Worm (Caenorhabditis elegans) whole organism, midembryonic: ENCODE measurements around the gene rgef-1.

Experiments used
- T22C8.4 ChIP-seq: fragments of 200-800 bp; sonication (Bioruptor generic); IDR thresholded peaks from 2 replicates; pipeline ENCODE4 v1.3.6; 2022; ENCODE audit warnings: missing genetic modification characterization, missing compliant biosample characterization
- cog-1 ChIP-seq: sonication (generic microtip); optimal IDR thresholded peaks from 2 replicates; lab custom pipeline; 2016; ENCODE audit warnings: missing genetic modification characterization, missing compliant biosample characterization
- flt-1 ChIP-seq: fragments of 200-800 bp; sonication (Bioruptor generic); IDR thresholded peaks from 2 replicates; pipeline ENCODE4 v1.3.6; 2022; ENCODE audit warnings: missing genetic modification characterization, missing compliant biosample characterization
- klf-2 ChIP-seq: fragments of 200-800 bp; sonication (Bioruptor generic); conservative IDR thresholded peaks from 2 replicates; pipeline ENCODE4 v1.3.6; 2022; ENCODE audit warnings: missing genetic modification reagents, missing genetic modification characterization, missing compliant biosample characterization
- med-1 ChIP-seq: sonication (generic microtip); optimal IDR thresholded peaks from 2 replicates; lab custom pipeline; 2017; ENCODE audit warnings: missing genetic modification characterization, mild to moderate bottlenecking, missing compliant biosample characterization, antibody characterized with exemption, missing genetic modification reagents; ENCODE audit not compliant: insufficient read depth
- ref-1 ChIP-seq: fragments of 200-800 bp; sonication (Bioruptor generic); conservative IDR thresholded peaks from 2 replicates; pipeline ENCODE4 v1.3.6; 2022; ENCODE audit warnings: missing genetic modification reagents, missing genetic modification characterization, missing compliant biosample characterization
- tab-1 ChIP-seq: fragments of 200-800 bp; sonication (Bioruptor generic); IDR thresholded peaks from 2 replicates; pipeline ENCODE4 v1.3.6; 2022; ENCODE audit warnings: missing genetic modification characterization, missing compliant biosample characterization
- ztf-23 ChIP-seq: fragments of 200-800 bp; sonication (Bioruptor generic); IDR thresholded peaks from 2 replicates; pipeline ENCODE4 v1.3.6; 2022; ENCODE audit warnings: missing genetic modification reagents, missing genetic modification characterization, missing compliant biosample characterization
- ztf-29 ChIP-seq: fragments of 200-800 bp; sonication (Bioruptor generic); IDR thresholded peaks from 2 replicates; pipeline ENCODE4 v1.3.6; 2022; ENCODE audit warnings: missing genetic modification reagents, missing genetic modification characterization, missing compliant biosample characterization

The rgef-1 gene

DNA sequence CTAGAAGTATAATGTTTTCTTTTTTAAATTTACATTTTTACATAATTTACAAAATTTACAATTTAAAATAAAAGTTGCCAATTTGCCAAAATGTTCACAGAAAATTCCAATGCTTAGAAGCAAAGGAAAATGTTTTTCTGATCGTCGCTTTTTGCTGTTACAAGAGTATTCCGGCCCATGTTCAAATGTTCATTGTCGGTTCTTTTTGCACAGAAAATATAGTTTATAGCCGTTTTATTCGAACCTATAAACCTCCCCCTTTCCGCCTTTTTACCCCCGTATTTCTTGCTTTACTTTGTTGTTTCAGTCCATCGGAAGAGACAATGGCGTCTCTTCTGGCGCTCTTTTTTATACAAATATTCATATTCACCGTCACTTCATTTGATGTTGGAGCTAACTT, 26.9 kb downstream of the rgef-1 start, which contains the start of gene tag-329:
Gene tag-329, plus strand, starts transcription at position 301 of the 400 bp plus-strand sequence.
- no peak for TF ChIP-seq tab-1 (GFP tag; lab: Robert Waterston, UW)
- TF ChIP-seq ztf-23 (GFP tag; lab: Robert Waterston, UW): no peak
- TF ChIP-seq T22C8.4 (GFP tag; lab: Robert Waterston, UW): no peak
- TF ChIP-seq med-1 (GFP tag; lab: Kevin White, UChicago): no peak
- no peak for TF ChIP-seq klf-2 (GFP tag; lab: Robert Waterston, UW)
- TF ChIP-seq ref-1: no peak
- TF ChIP-seq flt-1 (GFP tag; lab: Robert Waterston, UW): no peak
- TF ChIP-seq cog-1 (tag; lab: Kevin White, UChicago): no peak
- no peak for TF ChIP-seq ztf-29

DNA sequence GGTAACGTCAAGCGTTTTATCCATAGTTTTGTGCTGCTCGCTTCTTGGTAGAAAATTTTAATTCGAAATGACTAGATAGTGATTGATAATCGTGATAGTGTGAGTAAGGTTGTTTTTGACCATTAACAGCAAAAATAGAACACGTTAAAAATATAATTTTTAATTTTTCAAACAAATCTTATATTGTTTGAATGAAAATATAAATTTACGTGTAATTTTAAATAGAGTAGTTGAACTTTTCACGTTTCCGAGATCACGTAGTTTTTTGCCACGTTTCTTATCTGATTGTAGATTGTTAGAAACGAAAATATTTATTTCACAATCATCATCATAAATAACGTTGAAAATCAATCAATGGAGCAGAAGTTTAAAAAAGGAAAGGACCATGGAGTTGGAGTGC, 30.0 kb downstream of the rgef-1 start, which contains the start of the genes C50F4.10 and pfk-1.2:
Gene C50F4.10, minus strand, starts transcription at position 101 of the 400 bp plus-strand sequence.
Gene pfk-1.2, plus strand, starts transcription at position 325 of the 400 bp plus-strand sequence.
- no peak for TF ChIP-seq ztf-29
- TF ChIP-seq tab-1 (GFP tag; lab: Robert Waterston, UW): no peak
- TF ChIP-seq klf-2 (GFP tag; lab: Robert Waterston, UW): no peak

DNA sequence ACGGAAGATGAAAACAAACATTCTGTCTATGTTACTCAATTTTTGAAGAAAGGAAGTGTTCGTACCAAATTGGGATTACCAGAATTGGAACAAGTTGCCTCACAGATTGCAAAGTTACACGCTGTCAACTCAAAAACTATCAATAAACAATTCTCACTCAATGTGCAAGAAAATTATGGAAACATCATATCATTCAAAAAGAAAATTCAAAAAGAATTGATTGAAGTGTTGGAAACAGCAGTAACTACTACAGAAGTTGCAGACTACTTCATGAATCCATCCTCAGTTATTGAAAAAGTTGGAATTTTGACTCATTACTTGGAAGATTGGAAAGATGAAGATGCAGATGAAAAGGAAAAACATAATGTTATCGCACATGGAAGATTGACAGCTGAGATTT, 33.5 kb downstream of the rgef-1 start:
- TF ChIP-seq klf-2 (GFP tag; lab: Robert Waterston, UW): no peak
- TF ChIP-seq med-1 (GFP tag; lab: Kevin White, UChicago): no peak
- no peak for TF ChIP-seq tab-1 (GFP tag; lab: Robert Waterston, UW)
- no peak for TF ChIP-seq T22C8.4 (GFP tag; lab: Robert Waterston, UW)
- no peak for TF ChIP-seq ztf-23 (GFP tag; lab: Robert Waterston, UW)
- no peak for TF ChIP-seq flt-1 (GFP tag; lab: Robert Waterston, UW)
- no peak for TF ChIP-seq ref-1
- TF ChIP-seq cog-1 (tag; lab: Kevin White, UChicago): no peak
- TF ChIP-seq ztf-29: no peak

DNA sequence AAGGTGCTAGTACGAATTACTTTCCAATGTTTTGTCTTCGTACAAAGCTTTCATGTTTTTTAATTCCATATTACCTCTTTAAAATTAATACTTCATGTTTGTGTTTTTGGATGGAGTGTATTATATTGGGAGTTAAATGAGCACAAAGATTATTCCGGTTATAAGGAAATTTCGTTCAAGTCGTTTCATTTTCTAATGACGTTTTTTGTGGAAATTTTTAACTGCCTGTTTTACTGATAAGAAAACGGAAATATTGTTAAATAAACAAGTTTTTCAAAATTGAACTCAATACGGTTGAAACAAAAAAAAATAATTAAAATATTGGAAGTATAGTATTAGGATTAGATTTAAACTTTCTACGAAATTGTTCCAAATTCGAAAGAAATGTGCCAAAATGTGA, 34.1 kb downstream of the rgef-1 start:
- no peak for TF ChIP-seq ztf-29

DNA sequence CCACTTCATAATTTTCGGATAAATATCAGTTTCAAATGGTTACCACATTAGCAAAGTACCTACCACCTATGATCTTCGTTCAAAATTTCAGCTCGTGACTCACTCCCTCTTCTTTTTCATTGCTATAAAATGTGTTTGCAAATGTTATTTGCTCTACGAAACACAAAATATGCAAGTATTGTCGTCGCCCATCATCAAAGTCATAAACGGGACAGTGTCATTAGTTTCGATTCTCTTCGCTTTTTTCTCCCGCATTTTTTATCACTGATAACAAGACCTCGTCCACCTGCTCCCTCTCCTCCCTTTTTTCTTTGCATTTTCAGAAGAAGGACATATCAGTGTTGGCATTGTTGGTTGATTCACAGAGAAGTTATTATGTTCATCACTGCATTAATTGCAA, 35.0 kb downstream of the rgef-1 start, which contains the start of gene C50F4.1:
Gene C50F4.1, plus strand, starts transcription at position 324 of the 400 bp plus-strand sequence.
- no peak for TF ChIP-seq tab-1 (GFP tag; lab: Robert Waterston, UW)
- TF ChIP-seq flt-1 (GFP tag; lab: Robert Waterston, UW): no peak
- no peak for TF ChIP-seq klf-2 (GFP tag; lab: Robert Waterston, UW)
- no peak for TF ChIP-seq med-1 (GFP tag; lab: Kevin White, UChicago)
- no peak for TF ChIP-seq T22C8.4 (GFP tag; lab: Robert Waterston, UW)
- TF ChIP-seq ztf-23 (GFP tag; lab: Robert Waterston, UW): no peak
- TF ChIP-seq ztf-29: no peak
- no peak for TF ChIP-seq ref-1
- TF ChIP-seq cog-1 (tag; lab: Kevin White, UChicago): no peak

DNA sequence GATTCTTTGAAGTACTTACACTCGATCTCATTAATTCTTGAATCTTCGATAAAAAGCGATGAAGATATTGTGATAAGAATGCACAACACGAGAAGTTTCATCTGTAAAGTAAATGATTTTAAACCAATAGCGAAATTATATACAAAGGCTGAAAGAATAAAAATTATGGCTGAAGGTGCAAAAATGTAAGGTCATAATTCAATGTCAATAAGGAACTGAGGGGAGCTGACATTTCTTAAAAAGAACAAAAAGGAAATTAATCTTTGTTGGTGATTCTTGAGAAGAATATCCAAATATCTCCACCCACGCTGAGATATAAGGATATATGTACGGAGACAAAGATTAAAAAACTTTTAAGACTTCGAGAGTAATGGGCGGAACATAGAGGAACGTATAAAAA, 37.4 kb downstream of the rgef-1 start, which contains the start of gene C50F4.9:
Gene C50F4.9, minus strand, starts transcription at position 101 of the 400 bp plus-strand sequence.
- TF ChIP-seq ztf-29 (no peak), med-1 (GFP tag; lab: Kevin White, UChicago) (no peak), tab-1 (GFP tag; lab: Robert Waterston, UW) (no peak), flt-1 (GFP tag; lab: Robert Waterston, UW) (no peak), T22C8.4 (GFP tag; lab: Robert Waterston, UW) (no peak), klf-2 (GFP tag; lab: Robert Waterston, UW) (no peak), ref-1 (no peak), cog-1 (tag; lab: Kevin White, UChicago) (no peak), ztf-23 (GFP tag; lab: Robert Waterston, UW) (no peak)

DNA sequence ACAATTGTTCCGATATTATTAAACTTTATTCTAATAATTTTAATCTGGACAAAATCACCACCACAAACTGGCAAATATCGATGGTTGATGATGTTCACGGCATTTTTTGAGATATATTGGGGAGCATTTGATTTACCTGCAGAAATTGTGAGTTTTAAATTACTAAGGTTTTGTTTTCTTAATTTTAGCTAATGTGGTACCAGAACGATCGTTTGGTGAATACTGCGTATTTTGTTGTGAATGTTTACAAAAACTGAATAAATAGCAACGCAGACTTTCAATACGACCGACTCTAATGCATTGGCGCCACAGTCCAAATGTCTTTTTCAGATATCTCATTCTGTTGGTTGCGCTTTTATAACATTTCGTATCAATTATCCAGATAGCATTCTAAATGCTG, 39.8 kb downstream of the rgef-1 start:
- no peak for TF ChIP-seq med-1 (GFP tag; lab: Kevin White, UChicago)
- no peak for TF ChIP-seq T22C8.4 (GFP tag; lab: Robert Waterston, UW)
- TF ChIP-seq flt-1 (GFP tag; lab: Robert Waterston, UW): no peak
- no peak for TF ChIP-seq ztf-29
- no peak for TF ChIP-seq cog-1 (tag; lab: Kevin White, UChicago)
- TF ChIP-seq ztf-23 (GFP tag; lab: Robert Waterston, UW): no peak
- TF ChIP-seq ref-1: no peak
- TF ChIP-seq klf-2 (GFP tag; lab: Robert Waterston, UW): no peak
- TF ChIP-seq tab-1 (GFP tag; lab: Robert Waterston, UW): no peak

DNA sequence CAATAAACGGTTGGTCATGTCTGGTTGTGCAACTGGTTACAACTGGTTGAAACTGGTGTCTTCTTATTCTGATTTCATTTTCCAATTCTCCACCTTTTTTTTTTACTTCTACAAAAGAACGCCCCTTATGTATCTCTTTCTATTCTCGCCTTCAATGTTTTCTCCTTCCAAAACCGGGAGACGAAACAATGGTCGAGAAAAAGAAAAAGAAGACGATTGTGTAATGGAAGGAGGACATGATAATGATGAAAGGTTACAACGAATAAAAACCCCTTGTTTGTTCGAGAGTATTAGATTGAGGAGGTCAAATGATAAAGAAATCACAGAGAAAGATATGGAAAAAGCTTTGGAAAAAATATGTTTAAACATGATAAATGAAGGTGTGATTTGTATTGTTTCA, 42.6 kb downstream of the rgef-1 start, which contains the start of gene C50F4.8:
Gene C50F4.8, minus strand, starts transcription at position 28 of the 400 bp plus-strand sequence.
- TF ChIP-seq klf-2 (GFP tag; lab: Robert Waterston, UW): no peak
- TF ChIP-seq cog-1 (tag; lab: Kevin White, UChicago): no peak
- no peak for TF ChIP-seq med-1 (GFP tag; lab: Kevin White, UChicago)

DNA sequence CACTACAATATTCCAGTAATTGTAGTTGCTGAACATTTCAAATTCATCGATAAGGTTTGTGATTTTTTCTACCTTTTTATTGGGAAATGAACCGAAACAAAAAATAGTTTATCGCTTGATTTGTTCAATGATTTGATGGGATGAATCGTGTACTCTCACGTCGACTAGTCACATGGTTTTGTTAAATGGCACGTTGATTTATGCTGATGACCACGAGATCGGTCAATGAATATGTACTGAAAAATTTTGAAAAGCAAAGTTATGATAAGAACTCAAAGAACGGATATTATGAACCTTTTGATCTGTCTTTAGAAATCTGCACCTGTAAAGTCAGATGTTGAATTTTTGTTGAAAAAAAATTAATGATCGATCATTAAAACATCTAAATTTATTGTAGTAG, 45.2 kb downstream of the rgef-1 start:
- no peak for TF ChIP-seq ztf-23 (GFP tag; lab: Robert Waterston, UW)
- TF ChIP-seq tab-1 (GFP tag; lab: Robert Waterston, UW): no peak
- TF ChIP-seq flt-1 (GFP tag; lab: Robert Waterston, UW): no peak
- no peak for TF ChIP-seq ref-1
- no peak for TF ChIP-seq T22C8.4 (GFP tag; lab: Robert Waterston, UW)
- TF ChIP-seq ztf-29: no peak
- TF ChIP-seq cog-1 (tag; lab: Kevin White, UChicago): no peak
- no peak for TF ChIP-seq klf-2 (GFP tag; lab: Robert Waterston, UW)
- no peak for TF ChIP-seq med-1 (GFP tag; lab: Kevin White, UChicago)

DNA sequence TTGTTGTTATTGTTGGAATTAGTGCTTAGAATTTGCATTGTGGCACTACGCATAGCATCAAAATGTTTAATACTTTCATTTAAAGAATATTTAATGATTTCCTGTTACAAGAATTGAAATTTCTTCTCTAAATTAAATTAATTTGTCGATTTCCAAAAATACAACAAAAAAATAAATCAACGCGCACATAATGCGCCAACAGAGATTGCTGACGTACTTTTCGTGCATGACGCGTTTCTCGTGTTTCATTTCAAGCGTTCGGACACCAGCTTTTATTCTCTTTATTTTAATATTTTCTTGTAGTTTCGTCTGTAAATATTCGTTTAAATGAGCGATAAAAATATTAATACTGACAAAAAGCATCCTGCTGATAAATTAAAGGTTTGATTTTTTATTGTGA, 47.9 kb downstream of the rgef-1 start, which contains the start of gene eif-2Bdelta:
Gene eif-2Bdelta, plus strand, starts transcription at position 235 of the 400 bp plus-strand sequence.
- TF ChIP-seq cog-1 (tag; lab: Kevin White, UChicago): no peak
- no peak for TF ChIP-seq flt-1 (GFP tag; lab: Robert Waterston, UW)
- no peak for TF ChIP-seq klf-2 (GFP tag; lab: Robert Waterston, UW)
